Fruit fly (Drosophila melanogaster): Measurements from ENCODE around the gene pbl.

Gene pbl

dm6 chr3L:7860634-7861431 lies 50.9 kb downstream of the pbl start:
- no peak for TF ChIP-seq CG32264 (GFP tag; optimal IDR thresholded peaks at IDR 0.05)
- TF ChIP-seq Mio (GFP tag; optimal IDR thresholded peaks at IDR 0.05), result no peak
- no peak for TF ChIP-seq Hnf4 (GFP tag; optimal IDR thresholded peaks at IDR 0.05)
- TF ChIP-seq foxo (GFP tag; optimal IDR thresholded peaks at IDR 0.05), result no peak
- no peak for TF ChIP-seq jim (GFP tag; optimal IDR thresholded peaks at IDR 0.05)
- TF ChIP-seq Vsx2 (GFP tag; optimal IDR thresholded peaks at IDR 0.05; ENCODE audit: partially characterized antibody), result no peak
- no peak for TF ChIP-seq Hr83 (GFP tag; optimal IDR thresholded peaks at IDR 0.05; ENCODE audit: poor library complexity, severe bottlenecking)

dm6 chr3L:7859802-7860201 lies 52.0 kb downstream of the pbl start:
- TF ChIP-seq sage (GFP tag; optimal IDR thresholded peaks at IDR 0.05) (no peak), Dif (GFP tag; optimal IDR thresholded peaks at IDR 0.05; ENCODE audit: partially characterized antibody) (no peak), Jra (GFP tag; optimal IDR thresholded peaks at IDR 0.05) (no peak), rgr (GFP tag; optimal IDR thresholded peaks at IDR 0.05) (peak; percentile 3)

- TF ChIP-seq usp (GFP tag; optimal IDR thresholded peaks at IDR 0.05) (no peak), tai (GFP tag; optimal IDR thresholded peaks at IDR 0.05) (no peak), Hr83 (GFP tag; optimal IDR thresholded peaks at IDR 0.05; ENCODE audit: poor library complexity, severe bottlenecking) (no peak), dmrt93B (GFP tag; optimal IDR thresholded peaks at IDR 0.05) (no peak), psq (GFP tag; optimal IDR thresholded peaks at IDR 0.05) (no peak), Sp1 (GFP tag; optimal IDR thresholded peaks at IDR 0.05) (no peak), jim (GFP tag; optimal IDR thresholded peaks at IDR 0.05) (no peak), rgr (GFP tag; optimal IDR thresholded peaks at IDR 0.05) (no peak), sage (GFP tag; optimal IDR thresholded peaks at IDR 0.05) (no peak), brk (GFP tag; optimal IDR thresholded peaks at IDR 0.05) (no peak), Mio (GFP tag; optimal IDR thresholded peaks at IDR 0.05) (no peak), OdsH (GFP tag; optimal IDR thresholded peaks at IDR 0.05) (no peak), Dif (GFP tag; optimal IDR thresholded peaks at IDR 0.05; ENCODE audit: partially characterized antibody) (no peak), GATAd (GFP tag; optimal IDR thresholded peaks at IDR 0.05) (no peak), HLH106 (tag; optimal IDR thresholded peaks at IDR 0.05) (no peak), CrebA (GFP tag; optimal IDR thresholded peaks at IDR 0.05; ENCODE audit: borderline replicate concordance) (no peak), dsf (GFP tag; optimal IDR thresholded peaks at IDR 0.05; ENCODE audit: borderline replicate concordance) (no peak)
Measured at dm6 chr3L:7858325-7859114, 53.2 kb downstream of the pbl start.

- TF ChIP-seq dsf (GFP tag; optimal IDR thresholded peaks at IDR 0.05; ENCODE audit: borderline replicate concordance) (no peak), Rel (GFP tag; optimal IDR thresholded peaks at IDR 0.05) (no peak), Rel (tag; optimal IDR thresholded peaks at IDR 0.05) (no peak)
Measured at dm6 chr3L:7856626-7856937, 55.2 kb downstream of the pbl start.

- TF ChIP-seq tai (GFP tag; optimal IDR thresholded peaks at IDR 0.05), result no peak
- TF ChIP-seq Mio (GFP tag; optimal IDR thresholded peaks at IDR 0.05), result no peak
- TF ChIP-seq sage (GFP tag; optimal IDR thresholded peaks at IDR 0.05), result peak; percentile 31
- no peak for TF ChIP-seq Abd-B (GFP tag; optimal IDR thresholded peaks at IDR 0.05)
- TF ChIP-seq usp (GFP tag; optimal IDR thresholded peaks at IDR 0.05), result no peak
- TF ChIP-seq Dif (GFP tag; optimal IDR thresholded peaks at IDR 0.05; ENCODE audit: partially characterized antibody), result peak; percentile 56
- peak in 1 of 2 experiments; percentile 71 for TF ChIP-seq foxo (GFP tag; optimal IDR thresholded peaks at IDR 0.05)
- peak; percentile 13 for TF ChIP-seq woc (GFP tag; optimal IDR thresholded peaks at IDR 0.05)
- no peak for TF ChIP-seq Rel (GFP tag; optimal IDR thresholded peaks at IDR 0.05)
- TF ChIP-seq Rel (tag; optimal IDR thresholded peaks at IDR 0.05), result peak; percentile 13
- peak; percentile 76 for TF ChIP-seq rgr (GFP tag; optimal IDR thresholded peaks at IDR 0.05)
- TF ChIP-seq Vsx2 (GFP tag; optimal IDR thresholded peaks at IDR 0.05; ENCODE audit: partially characterized antibody), result peak; percentile 12
- TF ChIP-seq psq (GFP tag; optimal IDR thresholded peaks at IDR 0.05), result peak; percentile 84
- peak; percentile 77 for TF ChIP-seq Sp1 (GFP tag; optimal IDR thresholded peaks at IDR 0.05)
- TF ChIP-seq lola (GFP tag; optimal IDR thresholded peaks at IDR 0.05), result no peak
- no peak for TF ChIP-seq CG9705 (GFP tag; optimal IDR thresholded peaks at IDR 0.05)
- peak; percentile 63 for TF ChIP-seq sv (GFP tag; optimal IDR thresholded peaks at IDR 0.05)
- TF ChIP-seq Jra (GFP tag; optimal IDR thresholded peaks at IDR 0.05), result no peak
- no peak for TF ChIP-seq Myc (optimal IDR thresholded peaks at IDR 0.05)
- peak; percentile 15 for TF ChIP-seq brk (GFP tag; optimal IDR thresholded peaks at IDR 0.05)
- TF ChIP-seq GATAd (GFP tag; optimal IDR thresholded peaks at IDR 0.05), result no peak
- TF ChIP-seq dsf (GFP tag; optimal IDR thresholded peaks at IDR 0.05; ENCODE audit: borderline replicate concordance), result no peak
- peak; percentile 29 for TF ChIP-seq h (GFP tag; optimal IDR thresholded peaks at IDR 0.05)
- peak; percentile 53 for TF ChIP-seq HLH106 (tag; optimal IDR thresholded peaks at IDR 0.05)
- peak; percentile 24 for TF ChIP-seq Hnf4 (GFP tag; optimal IDR thresholded peaks at IDR 0.05)
- TF ChIP-seq fru (GFP tag; optimal IDR thresholded peaks at IDR 0.05), result peak; percentile 32
- TF ChIP-seq CrebA (GFP tag; optimal IDR thresholded peaks at IDR 0.05; ENCODE audit: borderline replicate concordance), result peak; percentile 83
- peak; percentile 1 for TF ChIP-seq Hr83 (GFP tag; optimal IDR thresholded peaks at IDR 0.05; ENCODE audit: poor library complexity, severe bottlenecking)
- TF ChIP-seq br (GFP tag; optimal IDR thresholded peaks at IDR 0.05), result no peak
- no peak for TF ChIP-seq CG32264 (GFP tag; optimal IDR thresholded peaks at IDR 0.05)
Measured at dm6 chr3L:7855778-7856625, 55.8 kb downstream of the pbl start.

Measured in whole organism, wandering third instar larva.